Worm (Caenorhabditis elegans): Measurements from ENCODE around the gene K10C9.1.

Gene K10C9.1

ce11 chrV:1049334-1049733, 25.7 kb upstream of the K10C9.1 start:
- TF ChIP-seq ces-1 (GFP tag; optimal IDR thresholded peaks at IDR 0.05) (no peak), lin-32 (GFP tag; optimal IDR thresholded peaks at IDR 0.05) (no peak), ham-2 (GFP tag; optimal IDR thresholded peaks at IDR 0.05) (no peak), lsy-2 (tag; optimal IDR thresholded peaks at IDR 0.05) (peak; percentile 1), unc-120 (tag; optimal IDR thresholded peaks at IDR 0.05; ENCODE audit: poor library complexity, severe bottlenecking) (peak; percentile 42)

DNA sequence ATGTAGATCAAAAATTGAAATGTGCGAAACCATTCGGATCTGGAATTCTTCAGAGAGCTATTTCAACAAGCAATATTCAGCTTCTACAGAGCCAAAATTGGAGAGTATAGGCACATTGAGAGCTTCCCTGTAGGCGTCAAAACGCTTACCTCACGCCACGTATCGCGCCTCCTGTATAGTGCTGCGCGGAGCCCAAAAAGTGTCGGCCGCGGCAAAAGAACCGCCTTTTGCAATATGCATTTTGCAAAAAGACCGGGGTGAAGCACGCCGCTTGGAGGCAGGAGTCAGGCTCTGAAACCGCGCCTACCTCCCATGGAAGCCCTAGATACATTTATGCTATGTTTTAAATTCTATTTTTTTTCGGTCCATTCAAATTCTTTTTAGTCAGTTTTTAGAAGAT, 23.4 kb upstream of the K10C9.1 start:
- TF ChIP-seq elt-3 (tag; optimal IDR thresholded peaks at IDR 0.05): no peak
- no peak for TF ChIP-seq nhr-12 (tag; optimal IDR thresholded peaks at IDR 0.05)
- no peak for TF ChIP-seq nhr-76 (tag; optimal IDR thresholded peaks at IDR 0.05)
- no peak for TF ChIP-seq ham-2 (GFP tag; optimal IDR thresholded peaks at IDR 0.05)
- TF ChIP-seq ceh-39 (tag; optimal IDR thresholded peaks at IDR 0.05): no peak
- TF ChIP-seq snpc-4 (tag; optimal IDR thresholded peaks at IDR 0.05): no peak
- no peak for TF ChIP-seq ces-1 (GFP tag; optimal IDR thresholded peaks at IDR 0.05)
- no peak for TF ChIP-seq tbx-8 (GFP tag; optimal IDR thresholded peaks at IDR 0.05)
- no peak for TF ChIP-seq nhr-28 (tag; optimal IDR thresholded peaks at IDR 0.05)
- no peak for TF ChIP-seq elt-1 (tag; optimal IDR thresholded peaks at IDR 0.05; ENCODE audit: borderline replicate concordance, insufficient read depth)
- TF ChIP-seq unc-39 (tag; optimal IDR thresholded peaks at IDR 0.05): no peak
- TF ChIP-seq hlh-1 (tag; optimal IDR thresholded peaks at IDR 0.05): no peak
- no peak for TF ChIP-seq M03D4.4 (tag; optimal IDR thresholded peaks at IDR 0.05)
- TF ChIP-seq mls-2 (tag; optimal IDR thresholded peaks at IDR 0.05): no peak
- TF ChIP-seq pha-4 (tag; optimal IDR thresholded peaks at IDR 0.05): no peak
- no peak for TF ChIP-seq bed-3 (GFP tag; optimal IDR thresholded peaks at IDR 0.05)

- TF ChIP-seq zip-8 (tag; optimal IDR thresholded peaks at IDR 0.05) (no peak), unc-62 (GFP tag; optimal IDR thresholded peaks at IDR 0.05) (no peak), mep-1 (tag; optimal IDR thresholded peaks at IDR 0.05) (no peak), sem-2 (GFP tag; optimal IDR thresholded peaks at IDR 0.05) (no peak), ceh-83 (GFP tag; optimal IDR thresholded peaks at IDR 0.05) (no peak), lin-13 (tag; optimal IDR thresholded peaks at IDR 0.05) (no peak), cnd-1 (tag; optimal IDR thresholded peaks at IDR 0.05) (no peak), lsy-2 (tag; optimal IDR thresholded peaks at IDR 0.05) (no peak), drap-1 (GFP tag; optimal IDR thresholded peaks at IDR 0.05) (no peak), hlh-1 (tag; optimal IDR thresholded peaks at IDR 0.05) (no peak), unc-120 (tag; optimal IDR thresholded peaks at IDR 0.05; ENCODE audit: poor library complexity, severe bottlenecking) (no peak), nhr-12 (tag; optimal IDR thresholded peaks at IDR 0.05) (no peak), ces-1 (GFP tag; optimal IDR thresholded peaks at IDR 0.05) (no peak), mls-2 (tag; optimal IDR thresholded peaks at IDR 0.05) (no peak), ham-2 (GFP tag; optimal IDR thresholded peaks at IDR 0.05) (no peak), lin-32 (GFP tag; optimal IDR thresholded peaks at IDR 0.05) (no peak)
Measured at ce11 chrV:1052559-1053064, 22.4 kb upstream of the K10C9.1 start, which contains the start of gene K10C9.4. Gene K10C9.4, minus strand, starts transcription at chrV:1053014.

DNA sequence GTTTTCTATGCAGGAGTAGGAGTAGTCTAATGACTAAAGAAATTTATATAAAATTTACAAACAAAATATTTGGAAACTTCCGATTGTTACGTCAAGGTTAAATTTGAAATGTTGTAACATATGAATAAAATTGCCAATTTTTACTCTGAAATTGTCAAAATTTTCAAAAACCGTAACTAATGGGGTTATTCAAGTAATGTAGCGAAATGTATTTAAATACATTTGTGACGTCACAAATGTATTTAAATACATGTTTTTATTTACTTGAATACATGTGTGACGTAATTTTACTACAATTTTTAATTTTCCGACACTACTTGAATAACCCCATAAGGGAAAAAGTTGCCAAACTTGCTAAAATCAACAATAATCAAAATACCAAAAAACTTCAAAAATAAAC, 21.7 kb upstream of the K10C9.1 start:
- TF ChIP-seq sptf-1 (tag; optimal IDR thresholded peaks at IDR 0.05) (no peak), zip-8 (tag; optimal IDR thresholded peaks at IDR 0.05) (peak; percentile 91)

- TF ChIP-seq lsy-2 (tag; optimal IDR thresholded peaks at IDR 0.05) (no peak), bed-3 (GFP tag; optimal IDR thresholded peaks at IDR 0.05) (no peak), lin-32 (GFP tag; optimal IDR thresholded peaks at IDR 0.05) (peak; percentile 4), cnd-1 (tag; optimal IDR thresholded peaks at IDR 0.05) (no peak), elt-3 (tag; optimal IDR thresholded peaks at IDR 0.05) (no peak), M03D4.4 (tag; optimal IDR thresholded peaks at IDR 0.05) (no peak), unc-62 (GFP tag; optimal IDR thresholded peaks at IDR 0.05) (peak; percentile 93), ceh-83 (GFP tag; optimal IDR thresholded peaks at IDR 0.05) (no peak), nhr-2 (tag; optimal IDR thresholded peaks at IDR 0.05) (peak; percentile 67), nhr-237 (tag; optimal IDR thresholded peaks at IDR 0.05) (no peak), mls-2 (tag; optimal IDR thresholded peaks at IDR 0.05) (no peak), nhr-76 (tag; optimal IDR thresholded peaks at IDR 0.05) (no peak), ceh-43 (GFP tag; optimal IDR thresholded peaks at IDR 0.05) (no peak), ces-1 (GFP tag; optimal IDR thresholded peaks at IDR 0.05) (no peak), drap-1 (GFP tag; optimal IDR thresholded peaks at IDR 0.05) (no peak), lin-13 (tag; optimal IDR thresholded peaks at IDR 0.05) (no peak), tbx-8 (GFP tag; optimal IDR thresholded peaks at IDR 0.05) (no peak), blmp-1 (tag; optimal IDR thresholded peaks at IDR 0.05) (no peak), nhr-28 (tag; optimal IDR thresholded peaks at IDR 0.05) (no peak), mep-1 (tag; optimal IDR thresholded peaks at IDR 0.05) (no peak), sem-2 (GFP tag; optimal IDR thresholded peaks at IDR 0.05) (no peak), unc-120 (tag; optimal IDR thresholded peaks at IDR 0.05; ENCODE audit: poor library complexity, severe bottlenecking) (no peak), zip-8 (tag; optimal IDR thresholded peaks at IDR 0.05) (no peak), flh-1 (GFP tag; optimal IDR thresholded peaks at IDR 0.05) (no peak), nhr-12 (tag; optimal IDR thresholded peaks at IDR 0.05) (no peak), unc-39 (tag; optimal IDR thresholded peaks at IDR 0.05) (no peak), pha-4 (tag; optimal IDR thresholded peaks at IDR 0.05) (no peak), ceh-39 (tag; optimal IDR thresholded peaks at IDR 0.05) (no peak), ham-2 (GFP tag; optimal IDR thresholded peaks at IDR 0.05) (no peak), elt-1 (tag; optimal IDR thresholded peaks at IDR 0.05; ENCODE audit: borderline replicate concordance, insufficient read depth) (no peak), mab-5 (tag; optimal IDR thresholded peaks at IDR 0.05) (peak; percentile 86), hlh-1 (tag; optimal IDR thresholded peaks at IDR 0.05) (peak; percentile 77), sptf-1 (tag; optimal IDR thresholded peaks at IDR 0.05) (no peak)
Measured at ce11 chrV:1060219-1060863, 14.7 kb upstream of the K10C9.1 start.
